Worm (Caenorhabditis elegans): ENCODE measurements around the gene cri-2.

Gene cri-2

ce11 chrV:8210527-8210926, 8.9 kb downstream of the cri-2 start:
- TF ChIP-seq B0019.2 (GFP tag; conservative IDR thresholded peaks at IDR 0.05) (no peak), ceh-100 (GFP tag; IDR thresholded peaks at IDR 0.05) (no peak), sea-2 (GFP tag; IDR thresholded peaks at IDR 0.05) (no peak), repo-1 (tag; optimal IDR thresholded peaks at IDR 0.05) (no peak), ceh-27 (GFP tag; optimal IDR thresholded peaks at IDR 0.05) (no peak), die-1 (tag; optimal IDR thresholded peaks at IDR 0.05) (no peak), zim-3 (tag; optimal IDR thresholded peaks at IDR 0.05) (no peak), bed-2 (GFP tag; IDR thresholded peaks at IDR 0.05) (no peak)

DNA sequence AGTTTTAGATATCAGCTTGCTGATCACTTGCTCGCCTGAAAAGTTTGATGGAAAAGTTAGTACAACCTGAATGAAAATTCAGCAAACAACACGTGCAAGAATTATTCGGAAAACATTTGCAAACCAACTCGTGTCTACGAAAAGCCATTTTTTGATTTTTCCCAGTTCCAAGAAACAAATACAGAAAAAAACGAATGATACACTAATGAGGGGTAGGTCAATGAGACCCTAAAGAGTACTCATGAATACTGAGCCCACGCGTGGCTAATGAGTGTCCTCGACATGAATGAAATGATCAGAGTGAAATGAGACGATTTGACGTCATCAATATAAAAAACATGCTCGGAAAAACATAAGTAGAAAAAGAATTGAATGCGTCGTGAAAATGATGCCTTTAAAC, 10.4 kb downstream of the cri-2 start:
- TF ChIP-seq ama-1 (optimal IDR thresholded peaks at IDR 0.05) (no peak), ama-1 (GFP tag; optimal IDR thresholded peaks at IDR 0.05) (no peak), attf-5 (GFP tag; optimal IDR thresholded peaks at IDR 0.05) (no peak), xnd-1 (tag; optimal IDR thresholded peaks at IDR 0.05) (no peak)

DNA sequence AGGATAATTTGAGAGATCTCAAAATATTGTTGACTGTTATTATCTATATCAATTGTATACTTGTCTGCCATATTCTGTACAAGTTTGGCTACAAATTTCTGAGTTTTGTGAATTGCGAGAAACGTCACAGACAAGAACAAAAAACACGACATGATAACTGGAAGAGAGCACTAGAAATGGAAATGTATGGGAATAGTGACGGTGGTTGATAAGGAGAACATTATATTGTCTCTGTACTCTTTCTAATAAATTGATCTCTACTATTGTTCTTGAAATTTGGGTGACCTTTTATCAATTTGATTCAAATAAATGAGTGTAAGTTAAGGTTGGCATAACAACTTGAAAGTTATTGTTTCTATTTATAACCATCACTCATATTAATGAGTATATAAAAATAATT, 11.2 kb downstream of the cri-2 start:
- TF ChIP-seq xnd-1 (tag; optimal IDR thresholded peaks at IDR 0.05): no peak
- TF ChIP-seq ZK185.1 (tag; optimal IDR thresholded peaks at IDR 0.05; ENCODE audit: poor library complexity, severe bottlenecking): no peak
- TF ChIP-seq ccch-3 (GFP tag; optimal IDR thresholded peaks at IDR 0.05): no peak
- TF ChIP-seq nhr-80 (tag; optimal IDR thresholded peaks at IDR 0.05): peak; percentile 67

ce11 chrV:8213868-8214267, 12.3 kb downstream of the cri-2 start, which contains the start of gene K07C11.7:
Gene K07C11.7, minus strand, starts transcription at chrV:8213968.
- TF ChIP-seq gei-17 (GFP tag; optimal IDR thresholded peaks at IDR 0.05): no peak
- TF ChIP-seq F57A8.1 (GFP tag; optimal IDR thresholded peaks at IDR 0.05): no peak
- no peak for TF ChIP-seq pbrm-1 (GFP tag; IDR thresholded peaks at IDR 0.05)
- no peak for TF ChIP-seq bed-2 (GFP tag; IDR thresholded peaks at IDR 0.05)
- TF ChIP-seq attf-3 (GFP tag; conservative IDR thresholded peaks at IDR 0.05): no peak
- TF ChIP-seq aptf-3 (GFP tag; IDR thresholded peaks at IDR 0.05): no peak
- TF ChIP-seq B0336.3 (GFP tag; IDR thresholded peaks at IDR 0.05): no peak
- TF ChIP-seq sptf-2 (GFP tag; optimal IDR thresholded peaks at IDR 0.05): no peak
- TF ChIP-seq nfya-1 (tag; optimal IDR thresholded peaks at IDR 0.05; ENCODE audit: borderline replicate concordance, insufficient read depth): no peak
- no peak for TF ChIP-seq tbx-9 (tag; optimal IDR thresholded peaks at IDR 0.05; ENCODE audit: borderline replicate concordance)
- TF ChIP-seq K12H6.12 (tag; optimal IDR thresholded peaks at IDR 0.05): no peak
- no peak for TF ChIP-seq mxl-1 (tag; optimal IDR thresholded peaks at IDR 0.05)
- TF ChIP-seq ets-4 (GFP tag; optimal IDR thresholded peaks at IDR 0.05): no peak

ce11 chrV:8215158-8215557, 13.6 kb downstream of the cri-2 start:
- TF ChIP-seq madf-10 (tag; optimal IDR thresholded peaks at IDR 0.05) (no peak), cebp-1 (GFP tag; IDR thresholded peaks at IDR 0.05) (no peak), cebp-1 (tag; optimal IDR thresholded peaks at IDR 0.05) (peak; percentile 1)

DNA sequence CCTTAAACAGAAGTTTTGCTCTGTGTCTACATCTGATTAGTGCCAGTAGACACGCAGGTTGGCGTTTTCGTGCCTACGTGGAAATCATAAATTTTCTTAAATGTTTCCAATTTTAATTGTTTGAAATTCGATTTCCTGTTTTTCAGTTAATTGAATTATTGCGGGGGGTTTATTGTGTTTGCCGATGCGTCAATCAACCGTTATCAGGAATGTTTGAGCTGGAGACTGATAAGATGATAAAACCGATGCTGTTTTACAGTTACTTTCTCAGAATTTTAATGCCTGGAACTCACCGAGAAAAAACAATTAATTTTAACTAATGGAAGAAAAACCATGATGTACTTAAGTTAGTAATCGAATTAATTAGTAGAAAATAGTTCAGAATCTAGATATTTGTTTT, 15.5 kb downstream of the cri-2 start:
- TF ChIP-seq ama-1 (optimal IDR thresholded peaks at IDR 0.05): no peak
- no peak for TF ChIP-seq ama-1 (GFP tag; optimal IDR thresholded peaks at IDR 0.05)
- TF ChIP-seq snpc-4 (GFP tag; optimal IDR thresholded peaks at IDR 0.05): no peak
- peak in 1 of 4 experiments; percentile 11 for TF ChIP-seq snpc-4 (tag; optimal IDR thresholded peaks at IDR 0.05)
- no peak for TF ChIP-seq snpc-3.4 (tag; optimal IDR thresholded peaks at IDR 0.05)
- no peak for TF ChIP-seq ztf-6 (GFP tag; IDR thresholded peaks at IDR 0.05)
- TF ChIP-seq sptf-2 (GFP tag; optimal IDR thresholded peaks at IDR 0.05): no peak
- no peak for TF ChIP-seq somi-1 (GFP tag; optimal IDR thresholded peaks at IDR 0.05)
- no peak for TF ChIP-seq let-607 (tag; optimal IDR thresholded peaks at IDR 0.05)
- TF ChIP-seq T26A5.8 (tag; optimal IDR thresholded peaks at IDR 0.05): no peak

Data from whole organism, young adult.